Worm (Caenorhabditis elegans) whole organism, mixed stage, embryonic: ENCODE measurements around the gene clec-187.

Experiments
- bed-3 ChIP-seq: fragments of 200-800 bp; sonication (Bioruptor generic); optimal IDR thresholded peaks from 3 replicates; lab custom pipeline; 2018; ENCODE audit warnings: mild to moderate bottlenecking, missing genetic modification characterization, moderate library complexity, missing compliant biosample characterization
- ces-1 ChIP-seq: fragments of 150-350 bp; optimal IDR thresholded peaks from 2 replicates; lab custom pipeline; 2014; ENCODE audit warnings: missing biosample characterization, missing genetic modification reagents, missing genetic modification characterization
- nhr-237 ChIP-seq: fragments of 150-350 bp; optimal IDR thresholded peaks from 2 replicates; lab custom pipeline; 2014; ENCODE audit warnings: missing biosample characterization, missing genetic modification characterization
- snpc-4 ChIP-seq: fragments of 150-350 bp; optimal IDR thresholded peaks from 2 replicates; lab custom pipeline; 2014; ENCODE audit warnings: missing biosample characterization, missing genetic modification characterization

ce11 chrIV:12901602-12902001, 30.3 kb upstream of the clec-187 start:
- TF ChIP-seq nhr-237 (tag; lab: Kevin White, UChicago) (no peak), snpc-4 (tag; lab: Kevin White, UChicago) (no peak), bed-3 (GFP tag; lab: Kevin White, UChicago) (no peak), ces-1 (GFP tag; lab: Kevin White, UChicago) (no peak)
